Worm (Caenorhabditis elegans): Measurements from ENCODE around the gene F49C5.11.

Gene F49C5.11

ce11 chrII:12555579-12555978 is at the start of gene F49C5.11:
Gene F49C5.11, plus strand, starts transcription at chrII:12555879.
- TF ChIP-seq pqm-1 (tag; optimal IDR thresholded peaks at IDR 0.05) (no peak), ceh-2 (tag; optimal IDR thresholded peaks at IDR 0.05) (no peak), ceh-22 (tag; optimal IDR thresholded peaks at IDR 0.05) (no peak), madf-2 (tag; optimal IDR thresholded peaks at IDR 0.05) (no peak), C08G9.2 (tag; optimal IDR thresholded peaks at IDR 0.05) (no peak), ttx-3 (tag; optimal IDR thresholded peaks at IDR 0.05) (no peak)

- TF ChIP-seq hlh-6 (tag; optimal IDR thresholded peaks at IDR 0.05) (no peak), ets-4 (tag; optimal IDR thresholded peaks at IDR 0.05) (no peak), lin-11 (tag; optimal IDR thresholded peaks at IDR 0.05) (no peak), ref-2 (tag; optimal IDR thresholded peaks at IDR 0.05) (no peak), syd-9 (tag; optimal IDR thresholded peaks at IDR 0.05) (no peak), ceh-24 (tag; optimal IDR thresholded peaks at IDR 0.05) (no peak), ceh-22 (tag; optimal IDR thresholded peaks at IDR 0.05) (no peak), Y22D7AL.16 (tag; optimal IDR thresholded peaks at IDR 0.05) (no peak), dve-1 (tag; optimal IDR thresholded peaks at IDR 0.05) (no peak), mec-3 (tag; optimal IDR thresholded peaks at IDR 0.05; ENCODE audit: borderline replicate concordance) (no peak), ceh-14 (tag; optimal IDR thresholded peaks at IDR 0.05) (no peak), F13H6.1 (tag; optimal IDR thresholded peaks at IDR 0.05) (no peak), eyg-1 (tag; optimal IDR thresholded peaks at IDR 0.05) (no peak), pat-9 (tag; optimal IDR thresholded peaks at IDR 0.05) (no peak), pag-3 (tag; optimal IDR thresholded peaks at IDR 0.05; ENCODE audit: borderline replicate concordance) (no peak), zip-5 (tag; optimal IDR thresholded peaks at IDR 0.05) (no peak), ztf-16 (tag; optimal IDR thresholded peaks at IDR 0.05) (no peak), pqm-1 (tag; optimal IDR thresholded peaks at IDR 0.05) (no peak), rnt-1 (tag; optimal IDR thresholded peaks at IDR 0.05) (no peak)
Observed at ce11 chrII:12506511-12506910, 49.2 kb upstream of the F49C5.11 start.

ce11 chrII:12507038-12507437 is 48.6 kb upstream of the F49C5.11 start, which contains the start of gene srh-68:
Gene srh-68, plus strand, starts transcription at chrII:12507338.
- no peak for TF ChIP-seq F13H6.1 (tag; optimal IDR thresholded peaks at IDR 0.05)

ce11 chrII:12508650-12509049 is 47.0 kb upstream of the F49C5.11 start, which contains the start of gene srh-67:
Gene srh-67, plus strand, starts transcription at chrII:12508950.
- TF ChIP-seq pha-2 (tag; optimal IDR thresholded peaks at IDR 0.05) (no peak), sox-2 (GFP tag; IDR thresholded peaks at IDR 0.05) (no peak), C38D4.7 (GFP tag; optimal IDR thresholded peaks at IDR 0.05) (no peak), hlh-30 (tag; optimal IDR thresholded peaks at IDR 0.05; ENCODE audit: insufficient read depth) (no peak), rnt-1 (tag; optimal IDR thresholded peaks at IDR 0.05) (no peak), hlh-6 (tag; optimal IDR thresholded peaks at IDR 0.05) (no peak)

- TF ChIP-seq nhr-232 (tag; optimal IDR thresholded peaks at IDR 0.05) (no peak), K02D7.2 (tag; optimal IDR thresholded peaks at IDR 0.05) (no peak), nfya-1 (tag; optimal IDR thresholded peaks at IDR 0.05) (no peak), pax-1 (tag; optimal IDR thresholded peaks at IDR 0.05) (no peak), hlh-8 (tag; optimal IDR thresholded peaks at IDR 0.05) (no peak), C08G9.2 (tag; optimal IDR thresholded peaks at IDR 0.05) (no peak), tbx-7 (tag; optimal IDR thresholded peaks at IDR 0.05) (no peak), fax-1 (tag; optimal IDR thresholded peaks at IDR 0.05) (no peak)
Observed at ce11 chrII:12511866-12512265, 43.8 kb upstream of the F49C5.11 start, which contains the start of gene srh-73. Gene srh-73, plus strand, starts transcription at chrII:12512166.

- no peak for TF ChIP-seq hlh-15 (tag; optimal IDR thresholded peaks at IDR 0.05)
- no peak for TF ChIP-seq dve-1 (tag; optimal IDR thresholded peaks at IDR 0.05)
- no peak for TF ChIP-seq nhr-232 (tag; optimal IDR thresholded peaks at IDR 0.05)
- TF ChIP-seq rnt-1 (tag; optimal IDR thresholded peaks at IDR 0.05), result no peak
Observed at ce11 chrII:12514620-12515019, 41.1 kb upstream of the F49C5.11 start, which contains the start of gene srh-69. Gene srh-69, minus strand, starts transcription at chrII:12514720.
